Fruit fly (Drosophila melanogaster): Measurements from ENCODE around the gene CG1637.

dm6 chrX:10923711-10924281 is 46.1 kb upstream of the CG1637 start, which contains the start of gene v:
- TF ChIP-seq pad (GFP tag; optimal IDR thresholded peaks at IDR 0.05) (no peak), Clk (GFP tag; optimal IDR thresholded peaks at IDR 0.05) (no peak), tj (GFP tag; optimal IDR thresholded peaks at IDR 0.05) (no peak), cic (GFP tag; optimal IDR thresholded peaks at IDR 0.05) (peak; percentile 41), Crg-1 (GFP tag; optimal IDR thresholded peaks at IDR 0.05) (no peak), CG14711 (tag; optimal IDR thresholded peaks at IDR 0.05) (no peak), CG33017 (tag; optimal IDR thresholded peaks at IDR 0.05) (no peak), toe (GFP tag; optimal IDR thresholded peaks at IDR 0.05) (no peak), ovo (GFP tag; optimal IDR thresholded peaks at IDR 0.05) (no peak), CG1620 (GFP tag; optimal IDR thresholded peaks at IDR 0.05) (no peak), CG12768 (GFP tag; optimal IDR thresholded peaks at IDR 0.05) (no peak), kay (GFP tag; ENCODE audit: borderline replicate concordance) (no peak)
